Fruit fly (Drosophila melanogaster): Measurements from ENCODE around the gene CG32987.
A peak's percentile ranks its signal among the peaks of the same experiment; 100 is the strongest.

The CG32987 gene

DNA sequence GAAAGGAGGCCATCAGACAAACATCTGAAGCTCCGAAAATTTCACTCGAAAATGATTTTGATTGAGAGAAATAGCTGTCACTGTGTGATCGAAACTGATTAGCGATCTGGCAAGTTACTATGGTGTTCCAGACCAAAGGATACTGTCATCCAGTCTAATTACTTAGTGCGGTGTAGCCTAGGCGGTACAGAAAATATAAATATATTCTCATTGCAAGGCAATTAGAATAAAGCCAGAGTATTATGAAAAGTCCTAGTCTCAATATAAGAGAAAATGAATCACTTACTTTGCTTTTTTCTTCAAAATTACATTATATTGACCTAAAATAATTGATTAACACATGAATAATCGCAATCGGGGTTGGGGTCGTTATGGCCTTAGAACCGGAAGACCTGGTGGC lies 953 bp downstream of the CG32987 start, which contains the start of gene CG32988:
TSS of gene CG32988 (plus strand) at position 301 of the 400 bp plus-strand sequence.
- TF ChIP-seq Tbp (GFP tag; optimal IDR thresholded peaks at IDR 0.05): no peak
- TF ChIP-seq usp (GFP tag; optimal IDR thresholded peaks at IDR 0.05): no peak
- TF ChIP-seq Elba2 (GFP tag; optimal IDR thresholded peaks at IDR 0.05): no peak
- TF ChIP-seq dmrt11E (tag; optimal IDR thresholded peaks at IDR 0.05): no peak
- TF ChIP-seq trh (GFP tag; optimal IDR thresholded peaks at IDR 0.05): no peak
- no peak for TF ChIP-seq esg (GFP tag; conservative IDR thresholded peaks at IDR 0.05)
- TF ChIP-seq CG2712 (tag; optimal IDR thresholded peaks at IDR 0.05): no peak
- no peak for TF ChIP-seq CG1832 (GFP tag; optimal IDR thresholded peaks at IDR 0.05)
- TF ChIP-seq slp2 (GFP tag; optimal IDR thresholded peaks at IDR 0.05): no peak
- no peak for TF ChIP-seq ro (GFP tag; IDR thresholded peaks at IDR 0.05)
- TF ChIP-seq CG13894 (tag; optimal IDR thresholded peaks at IDR 0.05): no peak

DNA sequence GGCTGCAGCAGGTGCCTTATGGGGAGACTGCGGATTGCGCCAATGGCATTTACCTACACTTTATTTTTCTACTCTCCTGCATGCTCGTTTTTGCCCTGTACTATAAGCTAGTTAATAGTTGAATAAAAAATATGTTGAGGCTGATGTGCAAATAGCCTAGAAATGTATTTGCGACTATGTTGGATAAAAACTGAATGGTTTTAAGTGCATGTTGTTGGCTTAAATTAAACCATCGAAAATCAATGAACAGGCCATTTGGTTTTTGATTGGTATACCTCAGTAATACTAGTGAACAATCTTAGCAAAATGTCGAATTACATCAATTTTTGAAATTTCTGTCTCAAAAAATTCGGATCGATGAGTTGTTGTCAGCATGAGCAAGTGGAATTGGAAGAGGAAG lies 1.9 kb downstream of the CG32987 start, which contains the start of gene CG32983:
TSS of gene CG32983 (plus strand) at position 301 of the 400 bp plus-strand sequence.
- TF ChIP-seq CG10543 (GFP tag; optimal IDR thresholded peaks at IDR 0.05): no peak

DNA sequence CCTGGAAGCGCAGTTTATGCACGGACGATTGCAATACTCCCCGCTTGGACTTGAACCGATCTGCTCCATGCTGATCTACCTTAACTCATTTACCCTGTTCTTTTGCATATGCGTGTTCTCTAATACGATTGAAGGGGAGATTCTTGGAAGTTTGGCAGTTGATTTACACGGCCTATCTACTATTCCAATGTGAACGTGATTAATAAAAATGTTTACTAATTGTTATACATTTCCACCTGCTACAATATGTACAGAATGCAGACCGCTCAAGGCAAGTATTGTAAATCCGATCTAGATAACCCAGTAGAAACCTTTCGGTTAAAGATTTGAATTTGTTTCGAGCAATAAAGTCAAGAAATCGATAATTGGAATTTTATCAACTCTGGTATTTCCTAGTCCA lies 2.9 kb downstream of the CG32987 start, which contains the start of gene CG9483:
TSS of gene CG9483 (plus strand) at position 301 of the 400 bp plus-strand sequence.
- TF ChIP-seq pzg (GFP tag; optimal IDR thresholded peaks at IDR 0.05) (no peak), Dbx (GFP tag; IDR thresholded peaks at IDR 0.05) (no peak), CG8290 (GFP tag; optimal IDR thresholded peaks at IDR 0.05) (no peak), CG8290 (tag; optimal IDR thresholded peaks at IDR 0.05) (no peak), bbx (GFP tag; IDR thresholded peaks at IDR 0.05; ENCODE audit: partially characterized antibody) (no peak), CG3163 (GFP tag; optimal IDR thresholded peaks at IDR 0.05) (no peak), PHDP (tag; optimal IDR thresholded peaks at IDR 0.05) (no peak), CG8359 (GFP tag; optimal IDR thresholded peaks at IDR 0.05; ENCODE audit: borderline replicate concordance) (no peak), CG11247 (GFP tag; IDR thresholded peaks at IDR 0.05) (no peak), CG9437 (GFP tag; optimal IDR thresholded peaks at IDR 0.05) (no peak), CG8388 (GFP tag; optimal IDR thresholded peaks at IDR 0.05) (no peak), CG17612 (GFP tag; IDR thresholded peaks at IDR 0.05) (no peak), CrebB (tag; optimal IDR thresholded peaks at IDR 0.05) (no peak), CG1647 (GFP tag; optimal IDR thresholded peaks at IDR 0.05) (no peak), br (optimal IDR thresholded peaks at IDR 0.05) (no peak), CG10543 (GFP tag; optimal IDR thresholded peaks at IDR 0.05) (no peak), Fer3 (tag; optimal IDR thresholded peaks at IDR 0.05) (no peak), Lim3 (GFP tag; IDR thresholded peaks at IDR 0.05) (no peak), z (GFP tag; IDR thresholded peaks at IDR 0.05) (no peak), CG11696 (GFP tag; IDR thresholded peaks at IDR 0.05) (no peak), gt (GFP tag; IDR thresholded peaks at IDR 0.05) (no peak)

DNA sequence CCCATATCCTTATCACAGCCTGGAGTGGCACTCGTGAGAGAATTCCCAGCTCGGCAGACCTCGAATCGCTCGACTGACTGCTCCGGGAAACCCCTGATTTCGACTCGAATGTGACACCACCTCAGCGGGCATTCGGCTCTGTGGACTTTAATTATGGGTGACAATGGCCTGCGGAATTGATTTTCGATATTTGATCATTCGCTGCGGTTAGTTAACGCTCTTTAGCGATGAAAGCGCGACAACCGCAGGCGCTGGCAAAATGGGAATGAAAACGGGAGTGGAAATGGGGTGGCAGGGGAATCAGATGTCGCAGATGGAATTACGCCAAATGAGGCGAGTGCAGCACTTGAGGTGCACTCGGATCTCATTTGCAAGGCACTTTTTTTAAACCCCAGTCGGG lies 8.1 kb downstream of the CG32987 start:
- TF ChIP-seq gsb-n (tag; optimal IDR thresholded peaks at IDR 0.05) (peak; percentile 66), pros (GFP tag; optimal IDR thresholded peaks at IDR 0.05) (peak; percentile 58), D19A (tag; optimal IDR thresholded peaks at IDR 0.05) (no peak)

DNA sequence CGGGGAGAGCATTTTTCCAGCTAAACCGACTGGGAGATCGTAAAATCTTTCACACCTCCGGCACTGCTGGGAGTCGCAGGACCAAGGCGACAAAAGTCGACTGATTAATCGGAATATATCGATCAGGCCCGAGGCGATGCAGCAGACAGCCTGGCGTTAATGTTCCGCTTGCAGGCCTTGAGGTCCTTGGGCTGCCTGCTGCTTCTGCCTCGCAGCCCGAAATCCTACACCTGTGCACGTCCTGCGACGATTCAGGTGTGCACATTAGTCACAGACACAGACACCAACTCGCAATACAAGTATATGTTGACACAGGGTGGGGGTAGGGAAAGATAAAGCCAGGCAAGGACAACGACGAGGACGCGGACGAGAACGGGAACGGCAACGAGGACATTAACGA lies 12.2 kb downstream of the CG32987 start:
- TF ChIP-seq CG11696 (GFP tag; IDR thresholded peaks at IDR 0.05) (no peak), CG15479 (GFP tag; optimal IDR thresholded peaks at IDR 0.05) (peak; percentile 1), zen (tag; optimal IDR thresholded peaks at IDR 0.05) (peak; percentile 90), D (optimal IDR thresholded peaks at IDR 0.05) (peak; percentile 76), D (GFP tag; optimal IDR thresholded peaks at IDR 0.05) (no peak), tin (GFP tag; optimal IDR thresholded peaks at IDR 0.05) (no peak), Ets65A (GFP tag) (peak; percentile 27), prd (optimal IDR thresholded peaks at IDR 0.05) (no peak), prd (GFP tag; IDR thresholded peaks at IDR 0.05) (peak; percentile 25; the same call in 1 of the 3 replicates), CG12769 (tag; optimal IDR thresholded peaks at IDR 0.05) (no peak), tll (GFP tag; optimal IDR thresholded peaks at IDR 0.05) (peak in 1 of 2 experiments; percentile 58), cad (GFP tag; optimal IDR thresholded peaks at IDR 0.05) (peak; percentile 52)

Measured in whole organism, embryonic.